Fruit fly (Drosophila melanogaster) whole organism, embryonic: ENCODE results near the gene CG13917.

Experiments used
- B-H2 ChIP-seq: fragments of 200-800 bp; sonication (Bioruptor generic); optimal IDR thresholded peaks from 2 replicates; lab custom pipeline; 2018; ENCODE audit warnings: missing biosample characterization, mild to moderate bottlenecking, missing genetic modification characterization
- Bgb ChIP-seq: fragments of 200-800 bp; sonication (Bioruptor generic); IDR thresholded peaks from 2 replicates; pipeline ENCODE4 v1.3.6; 2022; ENCODE audit warnings: missing biosample characterization, missing genetic modification characterization; ENCODE audit not compliant: partially characterized antibody
- CG10543 ChIP-seq: fragments of 200-800 bp; sonication (Bioruptor generic); optimal IDR thresholded peaks from 3 replicates; lab custom pipeline; 2017; ENCODE audit warnings: missing biosample characterization, mild to moderate bottlenecking, missing genetic modification characterization, moderate library complexity
- CG11093 ChIP-seq: fragments of 200-800 bp; sonication (Bioruptor generic); IDR thresholded peaks from 3 replicates; pipeline ENCODE4 v1.3.6; 2022; ENCODE audit warnings: missing biosample characterization, missing genetic modification characterization
- CG12299 ChIP-seq: fragments of 200-800 bp; sonication (Bioruptor generic); optimal IDR thresholded peaks from 2 replicates; lab custom pipeline; 2018; ENCODE audit warnings: missing biosample characterization, mild to moderate bottlenecking, missing genetic modification characterization
- CG13123 ChIP-seq: fragments of 200-800 bp; sonication (Bioruptor generic); optimal IDR thresholded peaks from 2 replicates; lab custom pipeline; 2016; ENCODE audit warnings: missing biosample characterization, missing genetic modification characterization
- CG14014 ChIP-seq: fragments of 200-800 bp; sonication (Bioruptor generic); IDR thresholded peaks from 2 replicates; pipeline ENCODE4 v1.3.6; 2022; ENCODE audit warnings: missing biosample characterization, missing genetic modification characterization
- CG15514 ChIP-seq: fragments of 200-800 bp; sonication (Bioruptor generic); optimal IDR thresholded peaks from 3 replicates; lab custom pipeline; 2017; ENCODE audit warnings: missing biosample characterization, missing genetic modification characterization, mild to moderate bottlenecking, moderate library complexity, missing genetic modification reagents
- CG16779 ChIP-seq: fragments of 200-800 bp; sonication (Bioruptor generic); IDR thresholded peaks from 2 replicates; pipeline ENCODE4 v1.3.6; 2022; ENCODE audit warnings: missing biosample characterization, missing genetic modification characterization
- CG18599 ChIP-seq: fragments of 200-800 bp; sonication (Bioruptor generic); optimal IDR thresholded peaks from 3 replicates; lab custom pipeline; 2017; ENCODE audit warnings: missing biosample characterization, missing genetic modification characterization, mild to moderate bottlenecking, moderate library complexity, missing genetic modification reagents
- CG2202 ChIP-seq: fragments of 200-800 bp; sonication (Bioruptor generic); optimal IDR thresholded peaks from 2 replicates; lab custom pipeline; 2018; ENCODE audit warnings: missing biosample characterization, mild to moderate bottlenecking, missing genetic modification characterization
- CG32767 ChIP-seq: fragments of 200-800 bp; sonication (Bioruptor generic); IDR thresholded peaks from 2 replicates; pipeline ENCODE4 v1.3.6; 2022; ENCODE audit warnings: missing biosample characterization, missing genetic modification characterization
- CG33213 ChIP-seq: fragments of 200-800 bp; sonication (Bioruptor generic); optimal IDR thresholded peaks from 3 replicates; lab custom pipeline; 2016; ENCODE audit warnings: missing biosample characterization, missing genetic modification characterization
- Dbx ChIP-seq: fragments of 200-800 bp; sonication (Bioruptor generic); IDR thresholded peaks from 3 replicates; pipeline ENCODE4 v1.3.6; 2022; ENCODE audit warnings: missing biosample characterization, missing genetic modification characterization
- HLH3B ChIP-seq: fragments of 200-800 bp; sonication (Bioruptor generic); IDR thresholded peaks from 2 replicates; pipeline ENCODE4 v1.3.6; 2022; ENCODE audit warnings: missing biosample characterization, missing genetic modification characterization
- Hmx ChIP-seq: fragments of 200-800 bp; sonication (Bioruptor generic); optimal IDR thresholded peaks from 2 replicates; lab custom pipeline; 2016; ENCODE audit warnings: missing biosample characterization, missing genetic modification characterization
- Jarid2 ChIP-seq: fragments of 200-800 bp; sonication (Bioruptor generic); optimal IDR thresholded peaks from 3 replicates; lab custom pipeline; 2017; ENCODE audit warnings: mild to moderate bottlenecking, missing biosample characterization, missing genetic modification reagents, missing genetic modification characterization
- MBD-R2 ChIP-seq: fragments of 200-800 bp; sonication (Bioruptor generic); IDR thresholded peaks from 2 replicates; pipeline ENCODE4 v1.3.6; 2022; ENCODE audit warnings: missing biosample characterization, missing genetic modification characterization
- Med ChIP-seq: fragments of 200-800 bp; sonication (Bioruptor generic); peaks from one replicate; lab custom pipeline; 2016; ENCODE audit warnings: missing biosample characterization, missing genetic modification characterization, mild to moderate bottlenecking, inconsistent platforms, moderate library complexity
- Mrtf ChIP-seq: fragments of 200-800 bp; sonication (Bioruptor generic); IDR thresholded peaks from 3 replicates; pipeline ENCODE4 v1.3.6; 2022; ENCODE audit warnings: missing biosample characterization, missing genetic modification characterization
- Nf-YC ChIP-seq: fragments of 200-800 bp; optimal IDR thresholded peaks from 3 replicates; lab custom pipeline; 2019; ENCODE audit warnings: missing biosample characterization, mild to moderate bottlenecking, missing genetic modification characterization, moderate library complexity
- Pdp1 ChIP-seq, 2 experiments: fragments of 200-800 bp; sonication (Bioruptor generic); optimal IDR thresholded peaks; 3 replicates each; lab custom pipeline; 2016; ENCODE audit warnings: missing biosample characterization in 2 of 2, missing genetic modification characterization in 2 of 2, mild to moderate bottlenecking in 1 of 2, moderate library complexity in 1 of 2
- Usf ChIP-seq: fragments of 200-800 bp; sonication (Bioruptor generic); optimal IDR thresholded peaks from 2 replicates; lab custom pipeline; 2017; ENCODE audit warnings: missing genotype, missing biosample characterization, missing genetic modification characterization
- Vsx1 ChIP-seq: fragments of 200-800 bp; sonication (Bioruptor generic); optimal IDR thresholded peaks from 2 replicates; lab custom pipeline; 2017; ENCODE audit warnings: missing biosample characterization, mild to moderate bottlenecking, missing genetic modification characterization, missing genetic modification reagents
- bbx ChIP-seq: fragments of 200-800 bp; sonication (Bioruptor generic); IDR thresholded peaks from 2 replicates; pipeline ENCODE4 v1.3.6; 2022; ENCODE audit warnings: missing biosample characterization, missing genetic modification characterization; ENCODE audit not compliant: partially characterized antibody
- cas ChIP-seq: fragments of 200-800 bp; sonication (Bioruptor generic); IDR thresholded peaks from 2 replicates; pipeline ENCODE4 v1.3.6; 2022; ENCODE audit warnings: missing biosample characterization, missing genetic modification characterization
- crol ChIP-seq: fragments of 200-800 bp; sonication (Bioruptor generic); IDR thresholded peaks from 2 replicates; pipeline ENCODE4 v1.3.6; 2022; ENCODE audit warnings: missing biosample characterization, missing genetic modification characterization
- hb ChIP-seq: fragments of 200-800 bp; sonication (Bioruptor generic); IDR thresholded peaks from 3 replicates; pipeline ENCODE4 v1.3.6; 2022; ENCODE audit warnings: missing biosample characterization, missing genetic modification characterization; ENCODE audit not compliant: partially characterized antibody
- her ChIP-seq: fragments of 200-800 bp; sonication (Bioruptor generic); optimal IDR thresholded peaks from 2 replicates; lab custom pipeline; 2016; ENCODE audit warnings: missing biosample characterization, missing genetic modification characterization
- onecut ChIP-seq: fragments of 200-800 bp; sonication (Bioruptor generic); IDR thresholded peaks from 2 replicates; pipeline ENCODE4 v1.3.6; 2022; ENCODE audit warnings: missing biosample characterization, missing genetic modification characterization
- pzg ChIP-seq: fragments of 200-800 bp; sonication (Bioruptor generic); optimal IDR thresholded peaks from 3 replicates; lab custom pipeline; 2018; ENCODE audit warnings: missing biosample characterization, mild to moderate bottlenecking, missing genetic modification characterization, moderate library complexity
- salm ChIP-seq: fragments of 200-800 bp; sonication (Bioruptor generic); optimal IDR thresholded peaks from 2 replicates; lab custom pipeline; 2018; ENCODE audit warnings: missing biosample characterization, mild to moderate bottlenecking, missing genetic modification characterization
- sd ChIP-seq: fragments of 200-800 bp; sonication (Bioruptor generic); optimal IDR thresholded peaks from 3 replicates; lab custom pipeline; 2018; ENCODE audit warnings: missing biosample characterization, mild to moderate bottlenecking, missing genetic modification characterization, moderate library complexity
- seq ChIP-seq: fragments of 200-800 bp; sonication (Bioruptor generic); IDR thresholded peaks from 2 replicates; pipeline ENCODE4 v1.3.6; 2022; ENCODE audit warnings: missing biosample characterization, missing genetic modification characterization
- sima ChIP-seq: fragments of 200-800 bp; sonication (Bioruptor generic); optimal IDR thresholded peaks from 2 replicates; lab custom pipeline; 2016; ENCODE audit warnings: missing biosample characterization, missing genetic modification characterization
- so ChIP-seq: fragments of 200-800 bp; sonication (Bioruptor generic); IDR thresholded peaks from 3 replicates; pipeline ENCODE4 v1.3.6; 2022; ENCODE audit warnings: missing biosample characterization, missing genetic modification characterization
- sug ChIP-seq: fragments of 200-800 bp; optimal IDR thresholded peaks from 2 replicates; lab custom pipeline; 2019; ENCODE audit warnings: missing biosample characterization, mild to moderate bottlenecking, missing genetic modification characterization, moderate library complexity
- zen ChIP-seq: fragments of 200-800 bp; sonication (Bioruptor generic); optimal IDR thresholded peaks from 3 replicates; lab custom pipeline; 2018; ENCODE audit warnings: missing biosample characterization, mild to moderate bottlenecking, missing genetic modification characterization, moderate library complexity

The CG13917 gene

dm6 chr3L:1648690-1649355, 72.3 kb downstream of the CG13917 start, which contains the start of gene CG13920 (continued):
- TF ChIP-seq Vsx1 (GFP tag; lab: Kevin White, UChicago) (no peak), hb (no peak), crol (GFP tag; lab: Robert Waterston, UW) (peak; percentile 78), Nf-YC (tag; lab: Kevin White, UChicago) (peak; percentile 3), HLH3B (GFP tag; lab: Robert Waterston, UW) (no peak), pzg (peak; percentile 3), MBD-R2 (GFP tag; lab: Robert Waterston, UW) (peak; percentile 42), Jarid2 (peak; percentile 34), onecut (GFP tag; lab: Robert Waterston, UW) (peak; percentile 99), CG15514 (GFP tag; lab: Kevin White, UChicago) (peak; percentile 27), zen (no peak), sd (peak; percentile 49), CG32767 (GFP tag; lab: Robert Waterston, UW) (0 out of 2 replicates have a peak, but pooled peaks have one; percentile 29), Mrtf (GFP tag; lab: Robert Waterston, UW) (no peak), CG11093 (GFP tag; lab: Robert Waterston, UW) (no peak), CG13123 (GFP tag; lab: Kevin White, UChicago) (no peak), CG12299 (tag; lab: Kevin White, UChicago) (no peak), CG16779 (GFP tag; lab: Robert Waterston, UW) (no peak), B-H2 (no peak), Usf (GFP tag; lab: Kevin White, UChicago) (no peak), CG2202 (tag; lab: Kevin White, UChicago) (no peak), bbx (GFP tag; lab: Robert Waterston, UW) (peak; percentile 21; the same call in 1 of the 2 replicates), seq (GFP tag; lab: Robert Waterston, UW) (peak; percentile 85), sug (tag; lab: Kevin White, UChicago) (peak; percentile 59), CG10543 (GFP tag; lab: Kevin White, UChicago) (peak; percentile 72), her (GFP tag; lab: Kevin White, UChicago) (no peak), salm (tag; lab: Kevin White, UChicago) (no peak), Hmx (GFP tag; lab: Kevin White, UChicago) (no peak), CG18599 (GFP tag; lab: Kevin White, UChicago) (peak; percentile 20), cas (GFP tag; lab: Robert Waterston, UW) (no peak), CG14014 (GFP tag; lab: Robert Waterston, UW) (no peak), Dbx (0 out of 3 replicates have a peak, but pooled peaks have one; percentile 34)
- TF ChIP-seq, all 482 proteins: peak for 29

dm6 chr3L:1649363-1649762, 72.9 kb downstream of the CG13917 start:
- TF ChIP-seq Med (GFP tag; lab: Kevin White, UChicago) (peak; percentile 39), so (0 out of 3 replicates have a peak, but pooled peaks have one; percentile 30), onecut (GFP tag; lab: Robert Waterston, UW) (peak; percentile 95), Pdp1 (GFP tag; optimal IDR thresholded peaks at IDR 0.05; lab: Kevin White, UChicago) (peak in 1 of 2 experiments; percentile 47), CG33213 (GFP tag; lab: Kevin White, UChicago) (no peak), sima (GFP tag; lab: Kevin White, UChicago) (no peak), Bgb (GFP tag; lab: Robert Waterston, UW) (0 out of 2 replicates have a peak, but pooled peaks have one; percentile 27), MBD-R2 (GFP tag; lab: Robert Waterston, UW) (peak; percentile 10; the same call in 1 of the 2 replicates)
